Fruit fly (Drosophila melanogaster) whole organism, adult: ENCODE data around the gene CG14613.

Experiments
- CG11617 ChIP-seq: fragments of 200-800 bp; sonication (Bioruptor generic); optimal IDR thresholded peaks from 2 replicates; lab custom pipeline; 2017; ENCODE audit warnings: mild to moderate bottlenecking, missing biosample characterization, missing genetic modification reagents, missing genetic modification characterization
- CG1620 ChIP-seq: fragments of 200-800 bp; sonication (Bioruptor generic); optimal IDR thresholded peaks from 2 replicates; lab custom pipeline; 2016; ENCODE audit warnings: missing biosample characterization, missing genetic modification characterization
- CG5204 ChIP-seq: fragments of 200-800 bp; sonication (Bioruptor generic); optimal IDR thresholded peaks from 2 replicates; lab custom pipeline; 2016; ENCODE audit warnings: missing biosample characterization, missing genetic modification characterization
- CG7045 ChIP-seq: fragments of 200-800 bp; sonication (Bioruptor generic); optimal IDR thresholded peaks from 2 replicates; lab custom pipeline; 2017; ENCODE audit warnings: missing biosample characterization, mild to moderate bottlenecking, missing genetic modification characterization
- Clk ChIP-seq: fragments of 200-800 bp; sonication (Bioruptor generic); optimal IDR thresholded peaks from 2 replicates; lab custom pipeline; 2017; ENCODE audit warnings: missing biosample characterization, missing genetic modification characterization
- Crg-1 ChIP-seq: fragments of 200-800 bp; sonication (Bioruptor generic); optimal IDR thresholded peaks from 2 replicates; lab custom pipeline; 2016; ENCODE audit warnings: missing biosample characterization, missing genetic modification characterization
- bab1 ChIP-seq: fragments of 200-800 bp; sonication (Bioruptor generic); optimal IDR thresholded peaks from 3 replicates; lab custom pipeline; 2019; ENCODE audit warnings: missing biosample characterization, mild to moderate bottlenecking, missing genetic modification characterization, moderate library complexity
- cnc ChIP-seq, 2 experiments: fragments of >200 bp; optimal IDR thresholded peaks; 2 replicates each; lab custom pipeline; 2017
- kay ChIP-seq: fragments of 200-800 bp; sonication (Bioruptor generic); peaks from one replicate; lab custom pipeline; 2016; ENCODE audit warnings: missing biosample characterization, missing genetic modification characterization, borderline replicate concordance
- ovo ChIP-seq: fragments of 200-800 bp; sonication (Bioruptor generic); optimal IDR thresholded peaks from 2 replicates; lab custom pipeline; 2016; ENCODE audit warnings: missing biosample characterization, missing genetic modification characterization

dm6 chrX:22474881-22475280 is 3.1 kb upstream of the CG14613 start:
- no peak for TF ChIP-seq Crg-1
- no peak for TF ChIP-seq Clk (GFP tag; lab: Kevin White, UChicago)
- TF ChIP-seq kay (GFP tag; lab: Kevin White, UChicago): peak; percentile 58
- no peak for TF ChIP-seq CG5204 (GFP tag; lab: Kevin White, UChicago)
- no peak for TF ChIP-seq CG11617 (GFP tag; lab: Kevin White, UChicago)
- TF ChIP-seq bab1: no peak
- TF ChIP-seq CG1620 (GFP tag; lab: Kevin White, UChicago): no peak
- TF ChIP-seq ovo (GFP tag; lab: Kevin White, UChicago): no peak
- no peak for TF ChIP-seq CG7045 (GFP tag; lab: Kevin White, UChicago)
- no peak for TF ChIP-seq cnc (optimal IDR thresholded peaks at IDR 0.05; lab: Kevin White, UChicago)
